Worm (Caenorhabditis elegans) whole organism, young adult: ENCODE measurements around the gene ZK1320.9.

Experiments used
- B0019.2 ChIP-seq: fragments of 200-800 bp; sonication (Bioruptor generic); conservative IDR thresholded peaks from 2 replicates; pipeline ENCODE4 v1.3.6; 2022; ENCODE audit warnings: missing genetic modification reagents, missing genetic modification characterization, missing compliant biosample characterization
- B0035.1 ChIP-seq: sonication (generic microtip); optimal IDR thresholded peaks from 2 replicates; lab custom pipeline; 2016; ENCODE audit warnings: missing genetic modification characterization, mild to moderate bottlenecking, missing compliant biosample characterization, missing genotype, missing genetic modification reagents
- C06A6.2 ChIP-seq: fragments of 200-800 bp; sonication (Bioruptor generic); conservative IDR thresholded peaks from 2 replicates; pipeline ENCODE4 v1.3.6; 2022; ENCODE audit warnings: missing genetic modification characterization, missing compliant biosample characterization
- D2030.7 ChIP-seq: fragments of 200-800 bp; sonication (Bioruptor generic); IDR thresholded peaks from 2 replicates; pipeline ENCODE4 v1.3.6; 2022; ENCODE audit warnings: missing genetic modification reagents, missing genetic modification characterization, missing compliant biosample characterization
- F22D6.2 ChIP-seq: sonication (generic microtip); optimal IDR thresholded peaks from 2 replicates; lab custom pipeline; 2016; ENCODE audit warnings: mild to moderate bottlenecking, missing genetic modification characterization, missing compliant biosample characterization
- F37B4.10 ChIP-seq: fragments of 200-800 bp; sonication (Bioruptor generic); IDR thresholded peaks from 2 replicates; pipeline ENCODE4 v1.3.6; 2022; ENCODE audit warnings: missing genetic modification characterization, missing compliant biosample characterization
- F55B11.4 ChIP-seq: sonication (generic microtip); optimal IDR thresholded peaks from 2 replicates; lab custom pipeline; 2016; ENCODE audit warnings: missing compliant biosample characterization, missing genetic modification characterization, borderline replicate concordance; ENCODE audit not compliant: insufficient read depth
- F57C9.4 ChIP-seq: sonication (generic microtip); optimal IDR thresholded peaks from 2 replicates; lab custom pipeline; 2017; ENCODE audit warnings: mild to moderate bottlenecking, missing genetic modification characterization, missing compliant biosample characterization
- K11D2.4 ChIP-seq: fragments of 200-800 bp; sonication (Bioruptor generic); IDR thresholded peaks from 2 replicates; pipeline ENCODE4 v1.3.6; 2022; ENCODE audit warnings: missing genetic modification reagents, missing genetic modification characterization, missing compliant biosample characterization
- T26A5.8 ChIP-seq: sonication (generic microtip); optimal IDR thresholded peaks from 2 replicates; lab custom pipeline; 2016; ENCODE audit warnings: missing genetic modification characterization, missing compliant biosample characterization
- Y53F4B.3 ChIP-seq: fragments of 200-800 bp; sonication (Bioruptor generic); IDR thresholded peaks from 2 replicates; pipeline ENCODE4 v1.3.6; 2022; ENCODE audit warnings: missing genetic modification reagents, missing genetic modification characterization, missing compliant biosample characterization
- Y56A3A.18 ChIP-seq: fragments of 200-800 bp; sonication (Bioruptor generic); IDR thresholded peaks from 2 replicates; pipeline ENCODE4 v1.3.6; 2022; ENCODE audit warnings: missing genetic modification reagents, missing genetic modification characterization, missing compliant biosample characterization
- ZK185.1 ChIP-seq: sonication (generic microtip); optimal IDR thresholded peaks from 2 replicates; lab custom pipeline; 2016; ENCODE audit warnings: mild to moderate bottlenecking, missing genetic modification characterization, missing compliant biosample characterization; ENCODE audit not compliant: poor library complexity, severe bottlenecking
- aptf-2 ChIP-seq: fragments of 200-800 bp; sonication (Bioruptor generic); conservative IDR thresholded peaks from 2 replicates; pipeline ENCODE4 v1.3.6; 2022; ENCODE audit warnings: missing genetic modification reagents, missing genetic modification characterization, missing compliant biosample characterization
- atf-7 ChIP-seq: sonication (generic microtip); optimal IDR thresholded peaks from 2 replicates; lab custom pipeline; 2017; ENCODE audit warnings: mild to moderate bottlenecking, missing genetic modification characterization, missing compliant biosample characterization
- attf-5 ChIP-seq: fragments of 200-800 bp; sonication (Bioruptor generic); optimal IDR thresholded peaks from 2 replicates; lab custom pipeline; 2018; ENCODE audit warnings: mild to moderate bottlenecking, missing genetic modification characterization, missing compliant biosample characterization
- attf-6 ChIP-seq: fragments of 200-800 bp; sonication (Bioruptor generic); IDR thresholded peaks from 2 replicates; pipeline ENCODE4 v1.3.6; 2022; ENCODE audit warnings: missing genetic modification reagents, missing genetic modification characterization, missing compliant biosample characterization
- cebp-2 ChIP-seq: fragments of 200-800 bp; sonication (Bioruptor generic); IDR thresholded peaks from 2 replicates; pipeline ENCODE4 v1.3.6; 2022; ENCODE audit warnings: missing genetic modification characterization, missing compliant biosample characterization
- ceh-40 ChIP-seq: fragments of 200-800 bp; sonication (Bioruptor generic); IDR thresholded peaks from 2 replicates; pipeline ENCODE4 v1.3.6; 2022; ENCODE audit warnings: missing genetic modification characterization, missing compliant biosample characterization
- dox-1 ChIP-seq: fragments of 200-800 bp; sonication (Bioruptor generic); IDR thresholded peaks from 2 replicates; pipeline ENCODE4 v1.3.6; 2022; ENCODE audit warnings: missing genetic modification reagents, missing genetic modification characterization, missing compliant biosample characterization
- fkh-3 ChIP-seq: sonication (generic microtip); optimal IDR thresholded peaks from 2 replicates; lab custom pipeline; 2016; ENCODE audit warnings: mild to moderate bottlenecking, missing genetic modification characterization, missing compliant biosample characterization
- gei-17 ChIP-seq: fragments of 200-800 bp; sonication (Bioruptor generic); optimal IDR thresholded peaks from 2 replicates; lab custom pipeline; 2018; ENCODE audit warnings: mild to moderate bottlenecking, missing genetic modification characterization, missing compliant biosample characterization
- hmg-20 ChIP-seq: fragments of 200-800 bp; sonication (Bioruptor generic); IDR thresholded peaks from 2 replicates; pipeline ENCODE4 v1.3.6; 2022; ENCODE audit warnings: missing genetic modification reagents, missing genetic modification characterization, missing compliant biosample characterization
- hrde-1 ChIP-seq: sonication (generic microtip); optimal IDR thresholded peaks from 2 replicates; lab custom pipeline; 2016; ENCODE audit warnings: missing genetic modification characterization, mild to moderate bottlenecking, missing compliant biosample characterization, moderate library complexity, missing genotype, missing genetic modification reagents, borderline replicate concordance
- hsf-1 ChIP-seq: fragments of 200-800 bp; sonication (Bioruptor generic); IDR thresholded peaks from 2 replicates; pipeline ENCODE4 v1.3.6; 2022; ENCODE audit warnings: missing genetic modification reagents, missing genetic modification characterization, missing compliant biosample characterization
- let-607 ChIP-seq, 2 experiments: fragments of 200-800 bp in 1 of 2; sonication (Bioruptor generic) in 1 of 2; sonication (generic microtip) in 1 of 2; optimal IDR thresholded peaks; 2 replicates each; lab custom pipeline; 2016 to 2018; ENCODE audit warnings: mild to moderate bottlenecking in 2 of 2, missing compliant biosample characterization in 2 of 2, missing genetic modification characterization in 2 of 2, moderate library complexity in 2 of 2, missing genotype in 1 of 2
- lin-26 ChIP-seq: fragments of 200-800 bp; sonication (Bioruptor generic); IDR thresholded peaks from 2 replicates; pipeline ENCODE4 v1.3.6; 2022; ENCODE audit warnings: missing genetic modification reagents, missing genetic modification characterization, missing compliant biosample characterization
- lin-35 ChIP-seq, 3 experiments: fragments of 150-350 bp in 2 of 3; sonication (generic microtip) in 1 of 3; optimal IDR thresholded peaks; 2 replicates each; lab custom pipeline; 2014 to 2018; ENCODE audit warnings: missing biosample characterization in 3 of 3, missing genetic modification characterization in 3 of 3, missing genetic modification reagents in 3 of 3
- lin-40 ChIP-seq: sonication (generic microtip); optimal IDR thresholded peaks from 2 replicates; lab custom pipeline; 2016; ENCODE audit warnings: missing genetic modification characterization, mild to moderate bottlenecking, missing compliant biosample characterization, missing genotype, missing genetic modification reagents
- lin-54 ChIP-seq: fragments of 200-800 bp; sonication (Bioruptor generic); optimal IDR thresholded peaks from 2 replicates; lab custom pipeline; 2018; ENCODE audit warnings: mild to moderate bottlenecking, missing genetic modification characterization, missing compliant biosample characterization
- madf-3 ChIP-seq: fragments of 200-800 bp; sonication (Bioruptor generic); IDR thresholded peaks from 2 replicates; pipeline ENCODE4 v1.3.6; 2022; ENCODE audit warnings: missing genetic modification reagents, missing genetic modification characterization, missing compliant biosample characterization
- madf-8 ChIP-seq: fragments of 200-800 bp; sonication (Bioruptor generic); conservative IDR thresholded peaks from 2 replicates; pipeline ENCODE4 v1.3.6; 2022; ENCODE audit warnings: missing genetic modification reagents, missing genetic modification characterization, missing compliant biosample characterization
- mel-28 ChIP-seq: sonication (generic microtip); optimal IDR thresholded peaks from 2 replicates; lab custom pipeline; 2016; ENCODE audit warnings: borderline replicate concordance, mild to moderate bottlenecking, missing genetic modification characterization, missing compliant biosample characterization
- mes-4 ChIP-seq: sonication (generic microtip); optimal IDR thresholded peaks from 2 replicates; lab custom pipeline; 2016; ENCODE audit warnings: missing genotype, missing genetic modification characterization, missing compliant biosample characterization
- mxl-1 ChIP-seq: sonication (generic microtip); optimal IDR thresholded peaks from 2 replicates; lab custom pipeline; 2016; ENCODE audit warnings: missing genetic modification characterization, missing compliant biosample characterization
- nfya-1 ChIP-seq: sonication (generic microtip); optimal IDR thresholded peaks from 2 replicates; lab custom pipeline; 2017; ENCODE audit warnings: antibody characterized with exemption, missing compliant biosample characterization, missing genetic modification characterization, borderline replicate concordance; ENCODE audit not compliant: insufficient read depth
- nfyb-1 ChIP-seq: fragments of 200-800 bp; sonication (Bioruptor generic); IDR thresholded peaks from 2 replicates; pipeline ENCODE4 v1.3.6; 2022; ENCODE audit warnings: missing genetic modification reagents, missing genetic modification characterization, missing compliant biosample characterization
- nhr-120 ChIP-seq: fragments of 200-800 bp; sonication (Bioruptor generic); IDR thresholded peaks from 2 replicates; pipeline ENCODE4 v1.3.6; 2022; ENCODE audit warnings: missing genetic modification characterization, missing compliant biosample characterization
- pbrm-1 ChIP-seq: fragments of 200-800 bp; sonication (Bioruptor generic); IDR thresholded peaks from 2 replicates; pipeline ENCODE4 v1.3.6; 2022; ENCODE audit warnings: missing genetic modification reagents, missing genetic modification characterization, missing compliant biosample characterization
- sdz-38 ChIP-seq: sonication (generic microtip); optimal IDR thresholded peaks from 2 replicates; lab custom pipeline; 2016; ENCODE audit warnings: missing genotype, missing genetic modification characterization, missing compliant biosample characterization
- snpc-1.1 ChIP-seq: sonication (generic microtip); optimal IDR thresholded peaks from 2 replicates; lab custom pipeline; 2017; ENCODE audit warnings: missing genetic modification characterization, mild to moderate bottlenecking, missing compliant biosample characterization, antibody characterized with exemption, moderate library complexity, missing genotype, missing genetic modification reagents; ENCODE audit not compliant: insufficient read depth
- snpc-3.4 ChIP-seq: sonication (generic microtip); optimal IDR thresholded peaks from 2 replicates; lab custom pipeline; 2017; ENCODE audit warnings: missing genetic modification characterization, mild to moderate bottlenecking, missing compliant biosample characterization, antibody characterized with exemption, moderate library complexity, missing genotype, missing genetic modification reagents
- somi-1 ChIP-seq: fragments of 200-800 bp; sonication (Bioruptor generic); optimal IDR thresholded peaks from 2 replicates; lab custom pipeline; 2018; ENCODE audit warnings: mild to moderate bottlenecking, missing genetic modification characterization, missing compliant biosample characterization
- sptf-2 ChIP-seq: fragments of 200-800 bp; sonication (Bioruptor generic); optimal IDR thresholded peaks from 2 replicates; lab custom pipeline; 2018; ENCODE audit warnings: mild to moderate bottlenecking, missing genetic modification characterization, missing compliant biosample characterization
- tbp1 ChIP-seq: fragments of 200-800 bp; sonication (Bioruptor generic); optimal IDR thresholded peaks from 2 replicates; lab custom pipeline; 2018; ENCODE audit warnings: mild to moderate bottlenecking, missing genetic modification characterization, missing compliant biosample characterization
- tlf-1 ChIP-seq: fragments of 200-800 bp; sonication (Bioruptor generic); optimal IDR thresholded peaks from 2 replicates; lab custom pipeline; 2018; ENCODE audit warnings: mild to moderate bottlenecking, missing genetic modification characterization, missing compliant biosample characterization
- unc-62 ChIP-seq: fragments of 150-350 bp; optimal IDR thresholded peaks from 2 replicates; lab custom pipeline; 2014; ENCODE audit warnings: missing biosample characterization, missing genetic modification reagents, missing genetic modification characterization
- zfh-2 ChIP-seq: fragments of 200-800 bp; sonication (Bioruptor generic); conservative IDR thresholded peaks from 2 replicates; pipeline ENCODE4 v1.3.6; 2022; ENCODE audit warnings: missing genetic modification reagents, missing genetic modification characterization, missing compliant biosample characterization
- ztf-18 ChIP-seq: sonication (generic microtip); optimal IDR thresholded peaks from 2 replicates; lab custom pipeline; 2016; ENCODE audit warnings: missing genotype, mild to moderate bottlenecking, missing genetic modification characterization, missing compliant biosample characterization

Gene ZK1320.9

DNA sequence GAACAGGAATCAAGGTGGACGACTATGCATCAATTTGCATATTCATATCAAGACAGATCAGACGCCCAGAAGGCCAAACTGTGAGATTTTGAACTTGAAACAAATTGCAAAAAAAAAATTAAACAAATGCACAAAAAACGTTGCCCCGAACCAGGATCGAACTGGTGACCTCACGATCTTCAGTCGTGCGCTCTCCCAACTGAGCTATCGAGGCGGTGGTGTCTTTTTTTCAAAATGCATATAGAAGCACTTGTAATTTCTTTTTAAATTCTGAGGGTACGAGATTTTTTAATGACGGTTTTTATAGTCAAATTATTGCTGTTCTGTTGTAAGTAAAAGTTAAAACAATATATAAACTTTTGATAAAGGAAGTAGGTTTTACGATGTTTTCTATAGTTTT is 26.6 kb upstream of the ZK1320.9 start (continued):
- TF ChIP-seq D2030.7 (GFP tag; lab: Robert Waterston, UW): peak; percentile 59
- no peak for TF ChIP-seq cebp-2 (GFP tag; lab: Robert Waterston, UW)
- no peak for TF ChIP-seq T26A5.8 (tag; lab: Kevin White, UChicago)
- no peak for TF ChIP-seq ceh-40 (GFP tag; lab: Robert Waterston, UW)
- no peak for TF ChIP-seq sdz-38 (tag; lab: Kevin White, UChicago)
- peak; percentile 20; the same call in 1 of the 2 replicates for TF ChIP-seq Y53F4B.3 (GFP tag; lab: Robert Waterston, UW)
- no peak for TF ChIP-seq F55B11.4 (tag; lab: Kevin White, UChicago)
- no peak for TF ChIP-seq ZK185.1 (tag; lab: Kevin White, UChicago)
- no peak for TF ChIP-seq mes-4
- peak; percentile 33 for TF ChIP-seq attf-5 (GFP tag; lab: Kevin White, UChicago)
- TF ChIP-seq madf-3 (GFP tag; lab: Robert Waterston, UW): no peak
- no peak for TF ChIP-seq atf-7 (tag; lab: Kevin White, UChicago)
- TF ChIP-seq lin-40 (tag; lab: Kevin White, UChicago): no peak
- TF ChIP-seq B0019.2 (GFP tag; lab: Robert Waterston, UW): no peak
- TF ChIP-seq madf-8 (GFP tag; lab: Robert Waterston, UW): no peak
- TF ChIP-seq lin-26 (GFP tag; lab: Robert Waterston, UW): peak; percentile 74
- TF ChIP-seq aptf-2: no peak
- no peak for TF ChIP-seq attf-6
- no peak for TF ChIP-seq hrde-1
- TF ChIP-seq dox-1 (GFP tag; lab: Robert Waterston, UW): no peak
- TF ChIP-seq lin-54: peak; percentile 11
- TF ChIP-seq snpc-3.4 (tag; lab: Kevin White, UChicago): peak; percentile 55
- peak; percentile 46 for TF ChIP-seq ztf-18 (tag; lab: Kevin White, UChicago)
- TF ChIP-seq gei-17 (GFP tag; lab: Kevin White, UChicago): no peak
- no peak for TF ChIP-seq C06A6.2 (GFP tag; lab: Robert Waterston, UW)
- no peak for TF ChIP-seq pbrm-1 (GFP tag; lab: Robert Waterston, UW)
- no peak for TF ChIP-seq nfyb-1 (GFP tag; lab: Robert Waterston, UW)
- no peak for TF ChIP-seq mxl-1 (tag; lab: Kevin White, UChicago)
- no peak for TF ChIP-seq tlf-1 (GFP tag; lab: Kevin White, UChicago)
- no peak for TF ChIP-seq F37B4.10 (GFP tag; lab: Robert Waterston, UW)
- TF ChIP-seq nhr-120 (GFP tag; lab: Robert Waterston, UW): no peak
- TF ChIP-seq F57C9.4 (tag; lab: Kevin White, UChicago): no peak
- no peak for TF ChIP-seq unc-62 (GFP tag; lab: Kevin White, UChicago)
- no peak for TF ChIP-seq snpc-1.1 (tag; lab: Kevin White, UChicago)
- peak; percentile 95 for TF ChIP-seq tbp1
- no peak for TF ChIP-seq somi-1
- TF ChIP-seq hmg-20 (GFP tag; lab: Robert Waterston, UW): no peak
- no peak for TF ChIP-seq fkh-3 (tag; lab: Kevin White, UChicago)
- no peak for TF ChIP-seq sptf-2
- TF ChIP-seq lin-35 (GFP tag; optimal IDR thresholded peaks at IDR 0.05; lab: Kevin White, UChicago): no peak
- TF ChIP-seq let-607 (tag; optimal IDR thresholded peaks at IDR 0.05; lab: Kevin White, UChicago): no peak
- TF ChIP-seq F22D6.2 (tag; lab: Kevin White, UChicago): no peak
- TF ChIP-seq zfh-2: no peak
- TF ChIP-seq nfya-1: no peak
- TF ChIP-seq Y56A3A.18 (GFP tag; lab: Robert Waterston, UW): no peak
- no peak for TF ChIP-seq hsf-1 (GFP tag; lab: Robert Waterston, UW)
- no peak for TF ChIP-seq K11D2.4 (GFP tag; lab: Robert Waterston, UW)
- no peak for TF ChIP-seq mel-28
- TF ChIP-seq B0035.1 (tag; lab: Kevin White, UChicago): no peak
